Fruit fly (Drosophila melanogaster) S2 (cell line): ENCODE data around the gene CG17734.

Experiments used
- CG8478 ChIP-seq: fragments of >200 bp; optimal IDR thresholded peaks from 2 replicates; lab custom pipeline; 2018
- CTCF ChIP-seq, 2 experiments: fragments of >200 bp; optimal IDR thresholded peaks; 2 replicates each; lab custom pipeline; 2018

dm6 chr3R:11221437-11222230 is 22.2 kb downstream of the CG17734 start, which contains the start of the genes CG6693 and RpL3:
- peak; percentile 63 to 66 for TF ChIP-seq CTCF (optimal IDR thresholded peaks at IDR 0.05; lab: Kevin White, UChicago)
- no peak for TF ChIP-seq CG8478 (lab: Kevin White, UChicago)
